Worm (Caenorhabditis elegans) whole organism, young adult: ENCODE measurements around the gene mltn-11.

Experiments used
- B0035.1 ChIP-seq: sonication (generic microtip); optimal IDR thresholded peaks from 2 replicates; lab custom pipeline; 2016; ENCODE audit warnings: missing genetic modification characterization, mild to moderate bottlenecking, missing compliant biosample characterization, missing genotype, missing genetic modification reagents
- F23B12.7 ChIP-seq: sonication (generic microtip); optimal IDR thresholded peaks from 2 replicates; lab custom pipeline; 2017; ENCODE audit warnings: missing genetic modification characterization, mild to moderate bottlenecking, missing compliant biosample characterization, antibody characterized with exemption, moderate library complexity; ENCODE audit not compliant: insufficient read depth
- ama-1 ChIP-seq, 3 experiments: fragments of 150-350 bp in 1 of 3; sonication (generic microtip) in 2 of 3; optimal IDR thresholded peaks; 2 replicates each; lab custom pipeline; 2014 to 2018; ENCODE audit warnings: missing biosample characterization in 2 of 3, missing genetic modification characterization in 2 of 3, missing genetic modification reagents in 2 of 3
- efl-1 ChIP-seq: fragments of 150-350 bp; optimal IDR thresholded peaks from 2 replicates; lab custom pipeline; 2014; ENCODE audit warnings: missing biosample characterization, missing genetic modification reagents, missing genetic modification characterization
- egrh-3 ChIP-seq: fragments of 200-800 bp; sonication (Bioruptor generic); IDR thresholded peaks from 2 replicates; pipeline ENCODE4 v1.3.6; 2022; ENCODE audit warnings: missing genetic modification reagents, missing genetic modification characterization, missing compliant biosample characterization
- madf-3 ChIP-seq: fragments of 200-800 bp; sonication (Bioruptor generic); IDR thresholded peaks from 2 replicates; pipeline ENCODE4 v1.3.6; 2022; ENCODE audit warnings: missing genetic modification reagents, missing genetic modification characterization, missing compliant biosample characterization
- madf-6 ChIP-seq: fragments of 200-800 bp; sonication (Bioruptor generic); IDR thresholded peaks from 2 replicates; pipeline ENCODE4 v1.3.6; 2022; ENCODE audit warnings: missing genetic modification reagents, missing genetic modification characterization, missing compliant biosample characterization
- nhr-27 ChIP-seq: fragments of 200-800 bp; sonication (Bioruptor generic); optimal IDR thresholded peaks from 2 replicates; lab custom pipeline; 2018; ENCODE audit warnings: mild to moderate bottlenecking, missing genetic modification characterization, moderate library complexity, missing compliant biosample characterization
- tbp1 ChIP-seq: fragments of 200-800 bp; sonication (Bioruptor generic); optimal IDR thresholded peaks from 2 replicates; lab custom pipeline; 2018; ENCODE audit warnings: mild to moderate bottlenecking, missing genetic modification characterization, missing compliant biosample characterization
- unc-62 ChIP-seq: fragments of 150-350 bp; optimal IDR thresholded peaks from 2 replicates; lab custom pipeline; 2014; ENCODE audit warnings: missing biosample characterization, missing genetic modification reagents, missing genetic modification characterization
- ztf-3 ChIP-seq: fragments of 200-800 bp; sonication (Bioruptor generic); optimal IDR thresholded peaks from 2 replicates; lab custom pipeline; 2018; ENCODE audit warnings: mild to moderate bottlenecking, missing genetic modification characterization, missing compliant biosample characterization

DNA sequence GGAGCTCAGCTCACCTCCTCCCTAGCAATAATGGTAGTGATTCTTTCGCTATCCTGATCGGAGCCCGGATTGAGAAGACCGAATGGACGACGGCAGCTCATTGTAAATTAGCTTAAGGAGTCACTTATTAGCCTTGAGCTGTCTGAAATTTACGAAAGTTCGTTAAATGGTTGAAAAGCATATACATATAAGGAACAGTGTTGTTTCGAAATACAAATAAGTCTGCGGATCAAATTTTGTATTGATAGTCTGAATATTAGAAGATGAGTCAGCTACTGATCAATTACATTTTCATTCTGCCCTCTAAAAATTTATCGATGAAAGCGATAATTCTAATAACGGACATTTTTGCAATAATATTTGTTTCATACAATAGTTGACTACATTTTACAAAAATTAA is 30.7 kb downstream of the mltn-11 start, which contains the start of gene F14F8.14:
- TF ChIP-seq egrh-3 = no peak
- no peak for TF ChIP-seq tbp1 (GFP tag; lab: Kevin White, UChicago)
- no peak for TF ChIP-seq nhr-27 (tag; lab: Kevin White, UChicago)
- TF ChIP-seq madf-3 (GFP tag; lab: Robert Waterston, UW) = no peak
- TF ChIP-seq efl-1 (GFP tag; lab: Kevin White, UChicago) = no peak
- TF ChIP-seq unc-62 (GFP tag; lab: Kevin White, UChicago) = no peak
- no peak for TF ChIP-seq B0035.1 (tag; lab: Kevin White, UChicago)
- TF ChIP-seq F23B12.7 (tag; lab: Kevin White, UChicago) = no peak
- TF ChIP-seq ama-1 (optimal IDR thresholded peaks at IDR 0.05; lab: Kevin White, UChicago) = no peak
- no peak for TF ChIP-seq ama-1 (GFP tag; optimal IDR thresholded peaks at IDR 0.05; lab: Kevin White, UChicago)
- no peak for TF ChIP-seq madf-6 (GFP tag; lab: Robert Waterston, UW)
- no peak for TF ChIP-seq ztf-3 (GFP tag; lab: Kevin White, UChicago)
